Worm (Caenorhabditis elegans) whole organism, L3 larva: Measurements from ENCODE around the gene F54B11.4.

Experiments used
- ceh-82 ChIP-seq: fragments of 150-350 bp; optimal IDR thresholded peaks from 2 replicates; lab custom pipeline; 2014; ENCODE audit warnings: missing biosample characterization, missing genetic modification characterization
- jun-1 ChIP-seq: fragments of 150-350 bp; optimal IDR thresholded peaks from 2 replicates; lab custom pipeline; 2014; ENCODE audit warnings: missing biosample characterization, missing genetic modification reagents, missing genetic modification characterization
- lin-39 ChIP-seq: fragments of 150-350 bp; optimal IDR thresholded peaks from 2 replicates; lab custom pipeline; 2018; ENCODE audit warnings: missing biosample characterization, missing genetic modification reagents, missing genetic modification characterization
- lsy-12 ChIP-seq: sonication (generic microtip); optimal IDR thresholded peaks from 2 replicates; lab custom pipeline; 2016; ENCODE audit warnings: mild to moderate bottlenecking, missing genetic modification characterization, missing compliant biosample characterization
- mdl-1 ChIP-seq: fragments of 150-350 bp; optimal IDR thresholded peaks from 2 replicates; lab custom pipeline; 2014; ENCODE audit warnings: missing biosample characterization, missing genetic modification characterization
- nhr-12 ChIP-seq: fragments of 150-350 bp; optimal IDR thresholded peaks from 2 replicates; lab custom pipeline; 2014; ENCODE audit warnings: missing biosample characterization, missing genetic modification characterization
- nhr-237 ChIP-seq: fragments of 150-350 bp; optimal IDR thresholded peaks from 2 replicates; lab custom pipeline; 2014; ENCODE audit warnings: missing biosample characterization, missing genetic modification characterization
- nhr-77 ChIP-seq: fragments of 150-350 bp; optimal IDR thresholded peaks from 2 replicates; lab custom pipeline; 2014; ENCODE audit warnings: missing biosample characterization, missing genetic modification characterization
- pha-4 ChIP-seq: fragments of 150-350 bp; optimal IDR thresholded peaks from 2 replicates; lab custom pipeline; 2014; ENCODE audit warnings: missing biosample characterization, missing genetic modification reagents, missing genetic modification characterization
- unc-62 ChIP-seq: fragments of 150-350 bp; sonication (generic microtip); optimal IDR thresholded peaks from 4 replicates; lab custom pipeline; 2014; ENCODE audit warnings: missing biosample characterization, missing genetic modification reagents, missing genetic modification characterization

DNA sequence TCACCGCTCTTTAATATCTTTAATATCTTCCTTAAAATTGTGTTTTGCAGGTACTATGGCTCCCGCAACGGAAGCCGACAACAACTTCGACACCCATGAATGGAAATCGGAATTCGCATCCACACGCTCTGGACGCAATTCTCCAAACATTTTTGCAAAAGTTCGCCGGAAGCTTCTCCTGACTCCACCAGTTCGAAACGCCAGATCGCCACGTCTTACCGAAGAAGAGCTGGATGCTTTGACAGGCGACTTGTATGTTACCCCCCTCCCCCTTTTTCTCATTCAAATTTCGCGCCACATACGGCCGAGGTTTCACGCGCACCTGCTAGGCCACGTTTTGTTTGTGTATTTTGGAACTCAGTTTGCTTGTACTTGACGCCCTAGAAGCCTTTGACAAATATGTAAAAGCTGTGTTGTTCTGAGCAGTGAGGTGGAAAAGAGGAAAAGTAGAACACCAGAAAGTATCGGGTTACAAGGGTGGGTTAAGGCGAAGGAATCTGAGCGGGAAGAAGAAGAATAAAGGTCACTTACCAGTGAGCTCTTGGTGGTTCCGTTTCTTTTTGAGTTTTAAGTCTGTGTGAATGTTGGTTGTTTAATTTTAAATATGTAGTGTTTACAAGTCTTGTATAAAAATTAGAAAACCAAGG is 7.6 kb upstream of the F54B11.4 start, which contains the start of gene unc-84:
- TF ChIP-seq jun-1 (tag; lab: Kevin White, UChicago) = no peak
- TF ChIP-seq mdl-1 (tag; lab: Kevin White, UChicago) = no peak
- no peak for TF ChIP-seq nhr-12 (tag; lab: Kevin White, UChicago)
- TF ChIP-seq pha-4 (tag; lab: Kevin White, UChicago) = peak; percentile 48
- no peak for TF ChIP-seq nhr-77 (tag; lab: Kevin White, UChicago)
- TF ChIP-seq lin-39 (tag; lab: Kevin White, UChicago) = no peak
- TF ChIP-seq nhr-237 (tag; lab: Kevin White, UChicago) = no peak
- no peak for TF ChIP-seq unc-62
- TF ChIP-seq lsy-12 (tag; lab: Kevin White, UChicago) = no peak
- TF ChIP-seq ceh-82 (tag; lab: Kevin White, UChicago) = no peak
